Worm (Caenorhabditis elegans) whole organism, L4/young adult: Measurements from ENCODE around the gene M04D8.5.

Experiments used
- W03F9.2 ChIP-seq: fragments of 150-350 bp; optimal IDR thresholded peaks from 2 replicates; lab custom pipeline; 2014; ENCODE audit warnings: missing biosample characterization, missing genetic modification characterization
- dao-5 ChIP-seq: sonication (generic microtip); optimal IDR thresholded peaks from 2 replicates; lab custom pipeline; 2016; ENCODE audit warnings: missing genotype, missing genetic modification characterization, moderate library complexity, missing compliant biosample characterization
- him-1 ChIP-seq: sonication (generic microtip); optimal IDR thresholded peaks from 2 replicates; lab custom pipeline; 2016; ENCODE audit warnings: missing genotype, missing genetic modification reagents, missing genetic modification characterization, missing compliant biosample characterization

The M04D8.5 gene

ce11 chrIII:10001060-10001459 is 32.1 kb downstream of the M04D8.5 start, which contains the start of gene C05B5.5:
Gene C05B5.5, plus strand, starts transcription at chrIII:10001360.
- TF ChIP-seq W03F9.2 (tag; lab: Kevin White, UChicago) = no peak
- no peak for TF ChIP-seq dao-5 (tag; lab: Kevin White, UChicago)
- TF ChIP-seq him-1 (tag; lab: Kevin White, UChicago) = no peak

ce11 chrIII:10000428-10000827 is 32.7 kb downstream of the M04D8.5 start, which contains the start of gene C05B5.2:
Gene C05B5.2, minus strand, starts transcription at chrIII:10000528.
- no peak for TF ChIP-seq dao-5 (tag; lab: Kevin White, UChicago)
- no peak for TF ChIP-seq him-1 (tag; lab: Kevin White, UChicago)
- TF ChIP-seq W03F9.2 (tag; lab: Kevin White, UChicago) = no peak

- TF ChIP-seq him-1 (tag; lab: Kevin White, UChicago) (no peak), W03F9.2 (tag; lab: Kevin White, UChicago) (no peak), dao-5 (tag; lab: Kevin White, UChicago) (no peak)
Observed at ce11 chrIII:9999235-9999634, 33.9 kb downstream of the M04D8.5 start, which contains the start of gene C05B5.17. Gene C05B5.17, minus strand, starts transcription at chrIII:9999335.

ce11 chrIII:9997890-9998289 is 35.2 kb downstream of the M04D8.5 start, which contains the start of gene pqn-8:
Gene pqn-8, minus strand, starts transcription at chrIII:9997990.
- TF ChIP-seq W03F9.2 (tag; lab: Kevin White, UChicago) (no peak), him-1 (tag; lab: Kevin White, UChicago) (no peak), dao-5 (tag; lab: Kevin White, UChicago) (no peak)

- no peak for TF ChIP-seq him-1 (tag; lab: Kevin White, UChicago)
- TF ChIP-seq dao-5 (tag; lab: Kevin White, UChicago) = no peak
- TF ChIP-seq W03F9.2 (tag; lab: Kevin White, UChicago) = no peak
Observed at ce11 chrIII:9993535-9993934, 39.6 kb downstream of the M04D8.5 start, which contains the start of gene C05B5.4. Gene C05B5.4, plus strand, starts transcription at chrIII:9993885.

ce11 chrIII:9991324-9991723 is 41.8 kb downstream of the M04D8.5 start:
- no peak for TF ChIP-seq dao-5 (tag; lab: Kevin White, UChicago)

ce11 chrIII:9988352-9988751 is 44.8 kb downstream of the M04D8.5 start, which contains the start of gene C05B5.1:
Gene C05B5.1, minus strand, starts transcription at chrIII:9988452.
- TF ChIP-seq dao-5 (tag; lab: Kevin White, UChicago) (no peak), W03F9.2 (tag; lab: Kevin White, UChicago) (no peak), him-1 (tag; lab: Kevin White, UChicago) (no peak)

ce11 chrIII:9986827-9987429 is 46.2 kb downstream of the M04D8.5 start, which contains the start of gene C05B5.12:
Gene C05B5.12, plus strand, starts transcription at chrIII:9987379.
- TF ChIP-seq dao-5 (tag; lab: Kevin White, UChicago) (no peak), W03F9.2 (tag; lab: Kevin White, UChicago) (no peak), him-1 (tag; lab: Kevin White, UChicago) (no peak)

- no peak for TF ChIP-seq dao-5 (tag; lab: Kevin White, UChicago)
- no peak for TF ChIP-seq W03F9.2 (tag; lab: Kevin White, UChicago)
- TF ChIP-seq him-1 (tag; lab: Kevin White, UChicago) = no peak
Observed at ce11 chrIII:9985542-9985941, 47.6 kb downstream of the M04D8.5 start.

- TF ChIP-seq dao-5 (tag; lab: Kevin White, UChicago) (no peak), him-1 (tag; lab: Kevin White, UChicago) (no peak), W03F9.2 (tag; lab: Kevin White, UChicago) (no peak)
Observed at ce11 chrIII:9984604-9985003, 48.5 kb downstream of the M04D8.5 start.
